Worm (Caenorhabditis elegans): ENCODE data around the gene imp-2.

- TF ChIP-seq ztf-29 (GFP tag; IDR thresholded peaks at IDR 0.05) (no peak), cog-1 (tag; optimal IDR thresholded peaks at IDR 0.05) (no peak), tab-1 (GFP tag; IDR thresholded peaks at IDR 0.05) (no peak), ztf-23 (GFP tag; IDR thresholded peaks at IDR 0.05) (no peak), med-1 (GFP tag; optimal IDR thresholded peaks at IDR 0.05; ENCODE audit: insufficient read depth) (no peak), T22C8.4 (GFP tag; IDR thresholded peaks at IDR 0.05) (no peak), ref-1 (GFP tag; conservative IDR thresholded peaks at IDR 0.05) (no peak)
Measured at ce11 chrIV:11124674-11125073, 6.0 kb upstream of the imp-2 start, which contains the start of gene spo-11.
